Fruit fly (Drosophila melanogaster) ovary, adult (tissue): ENCODE results near the gene RPA3.

Source experiments
- CG17801 ChIP-seq: fragments of 200-800 bp; optimal IDR thresholded peaks from 2 replicates; lab custom pipeline; 2019; ENCODE audit warnings: missing biosample characterization, mild to moderate bottlenecking, missing genetic modification characterization, moderate library complexity; ENCODE audit not compliant: partially characterized antibody

RPA3 gene

DNA sequence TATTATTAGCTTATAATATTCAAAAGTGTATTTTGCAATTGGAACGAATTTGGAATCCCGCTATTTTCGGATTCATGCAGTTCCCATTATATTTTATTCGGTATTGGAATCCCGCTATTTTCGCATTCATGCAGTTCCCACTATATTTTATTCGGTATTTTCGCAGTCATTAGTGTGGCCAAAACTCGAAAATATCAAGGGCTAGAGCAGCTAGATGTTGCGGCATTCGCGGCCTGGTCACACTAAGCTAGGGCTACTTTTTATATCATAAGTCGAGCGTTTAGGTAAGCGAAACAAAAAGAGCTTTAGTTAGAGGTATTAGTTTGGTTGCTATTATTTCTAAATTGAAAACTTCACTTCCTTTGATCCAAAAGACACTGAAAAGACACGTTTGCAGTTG lies 36.8 kb downstream of the RPA3 start:
- TF ChIP-seq CG17801 (GFP tag; lab: Kevin White, UChicago), result no peak

DNA sequence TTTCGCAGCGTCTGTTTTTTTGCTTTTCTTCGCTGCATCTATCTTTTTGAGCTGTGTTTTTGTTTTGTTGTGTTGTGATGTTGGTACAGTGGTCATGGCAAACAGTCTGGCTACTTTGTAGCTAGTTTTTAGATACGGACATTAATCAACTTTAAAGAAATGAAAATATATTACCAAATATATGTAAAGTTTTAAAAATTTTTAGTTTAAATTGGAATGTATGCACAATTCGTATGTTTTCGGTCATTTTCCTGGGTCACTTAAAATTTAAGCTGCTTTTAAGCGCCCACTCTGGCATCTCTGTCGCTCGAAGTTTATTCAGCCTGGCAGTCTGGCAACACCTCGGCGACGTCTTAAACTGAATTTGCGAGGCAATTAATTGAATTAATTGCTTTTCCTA lies 39.1 kb downstream of the RPA3 start, which contains the start of gene CG11695:
TSS of gene CG11695 (plus strand) at position 344 of the 400 bp plus-strand sequence.
- peak; percentile 83 for TF ChIP-seq CG17801 (GFP tag; lab: Kevin White, UChicago)

dm6 chrX:11573529-11573928 lies 42.1 kb downstream of the RPA3 start, which contains the start of gene CG11696:
Gene CG11696, plus strand, starts transcription at chrX:11573731.
- TF ChIP-seq CG17801 (GFP tag; lab: Kevin White, UChicago), result no peak

dm6 chrX:11572270-11572914 lies 43.2 kb downstream of the RPA3 start, which contains the start of the genes Kmn1 and Reepl1:
Gene Kmn1, minus strand, starts transcription at chrX:11572442.
Gene Reepl1, plus strand, starts transcription at chrX:11572707.
- TF ChIP-seq CG17801 (GFP tag; lab: Kevin White, UChicago), result no peak

DNA sequence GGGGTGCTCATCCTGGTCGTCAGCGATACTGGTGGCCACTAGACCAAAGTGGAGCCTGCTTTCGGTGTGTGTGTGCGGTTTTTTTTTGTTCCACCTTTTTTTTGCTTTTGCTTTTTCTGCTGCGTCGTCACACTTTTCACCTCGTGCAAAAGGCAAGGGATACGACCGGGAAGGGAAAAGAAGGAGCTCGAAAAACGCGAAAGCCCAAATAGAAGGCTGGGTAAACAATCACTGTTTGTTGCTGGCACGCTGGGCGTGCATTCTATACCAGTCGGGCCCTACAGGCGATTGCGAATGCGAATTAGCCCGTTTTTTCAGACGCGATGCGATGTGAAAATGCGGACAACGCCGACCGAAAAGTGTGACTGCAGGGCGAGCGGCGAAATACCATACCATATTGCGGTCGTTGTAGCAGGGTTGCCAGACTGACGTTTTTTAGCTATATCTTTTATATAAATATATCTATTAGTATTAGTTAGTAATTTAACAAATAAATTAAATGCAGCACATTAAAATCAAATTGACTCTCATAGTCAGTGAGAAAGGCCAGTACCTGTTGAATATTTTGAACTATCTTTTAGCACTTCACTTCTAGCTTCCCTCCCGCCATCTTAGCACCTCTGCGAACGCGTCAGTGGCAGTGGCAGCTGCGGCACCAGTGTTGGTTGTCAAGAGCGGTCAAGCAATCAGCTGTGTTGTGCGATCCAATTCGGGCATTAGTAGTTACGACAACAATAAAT lies 45.5 kb downstream of the RPA3 start, which contains the start of the genes Polr2A and CG11699:
TSS of gene Polr2A (minus strand) at position 371 of the 740 bp plus-strand sequence.
TSS of gene CG11699 (plus strand) at position 666 of the 740 bp plus-strand sequence.
- peak; percentile 77 for TF ChIP-seq CG17801 (GFP tag; lab: Kevin White, UChicago)
